Worm (Caenorhabditis elegans) whole organism, L4 larva: Measurements from ENCODE around the gene srj-15.

ENCODE experiments used
- ceh-82 ChIP-seq: sonication (generic microtip); optimal IDR thresholded peaks from 2 replicates; lab custom pipeline; 2017; ENCODE audit warnings: missing biosample characterization, missing genetic modification characterization
- daf-12 ChIP-seq: fragments of 150-350 bp; optimal IDR thresholded peaks from 2 replicates; lab custom pipeline; 2014; ENCODE audit warnings: missing biosample characterization, missing genetic modification reagents, missing genetic modification characterization
- dmd-6 ChIP-seq: fragments of 200-800 bp; sonication (Bioruptor generic); IDR thresholded peaks from 2 replicates; pipeline ENCODE4 v1.3.6; 2022; ENCODE audit warnings: missing genetic modification reagents, missing genetic modification characterization, missing compliant biosample characterization
- dpl-1 ChIP-seq: fragments of 150-350 bp; optimal IDR thresholded peaks from 2 replicates; lab custom pipeline; 2014; ENCODE audit warnings: missing biosample characterization, missing genetic modification reagents, missing genetic modification characterization
- mdl-1 ChIP-seq, 2 experiments: fragments of 150-350 bp in 1 of 2; sonication (generic microtip) in 1 of 2; optimal IDR thresholded peaks; 2 replicates each; lab custom pipeline; 2014 to 2017; ENCODE audit warnings: missing biosample characterization in 2 of 2, missing genetic modification characterization in 2 of 2
- snpc-1.2 ChIP-seq: fragments of 200-800 bp; sonication (Bioruptor generic); IDR thresholded peaks from 2 replicates; pipeline ENCODE4 v1.3.6; 2022; ENCODE audit warnings: missing genetic modification reagents, missing genetic modification characterization, missing compliant biosample characterization
- zag-1 ChIP-seq: fragments of 150-350 bp; optimal IDR thresholded peaks from 2 replicates; lab custom pipeline; 2014; ENCODE audit warnings: missing biosample characterization, missing genetic modification characterization

- TF ChIP-seq snpc-1.2 (no peak), ceh-82 (tag; lab: Kevin White, UChicago) (no peak), mdl-1 (tag; optimal IDR thresholded peaks at IDR 0.05; lab: Kevin White, UChicago) (no peak), dpl-1 (GFP tag; lab: Kevin White, UChicago) (no peak), zag-1 (tag; lab: Kevin White, UChicago) (no peak), daf-12 (tag; lab: Kevin White, UChicago) (no peak), dmd-6 (GFP tag; lab: Robert Waterston, UW) (no peak)
Observed at ce11 chrV:1991381-1991780, 26.7 kb upstream of the srj-15 start.
